Fruit fly (Drosophila melanogaster) whole organism, wandering third instar larva: Measurements from ENCODE around the gene vri.

ENCODE experiments used
- Abd-B ChIP-seq: fragments of >200 bp; optimal IDR thresholded peaks from 2 replicates; lab custom pipeline; 2017; ENCODE audit warnings: missing biosample characterization, missing genetic modification characterization
- CG32264 ChIP-seq: fragments of 200-800 bp; sonication (Bioruptor generic); optimal IDR thresholded peaks from 2 replicates; lab custom pipeline; 2016; ENCODE audit warnings: missing biosample characterization, missing genetic modification characterization
- CG9705 ChIP-seq: fragments of 200-800 bp; sonication (Bioruptor generic); optimal IDR thresholded peaks from 2 replicates; lab custom pipeline; 2018; ENCODE audit warnings: missing biosample characterization, mild to moderate bottlenecking, missing genetic modification characterization
- CrebA ChIP-seq: fragments of 200-800 bp; sonication (Bioruptor generic); optimal IDR thresholded peaks from 2 replicates; lab custom pipeline; 2016; ENCODE audit warnings: missing biosample characterization, mild to moderate bottlenecking, missing genetic modification characterization, borderline replicate concordance
- Dfd ChIP-seq: fragments of >200 bp; optimal IDR thresholded peaks from 2 replicates; lab custom pipeline; 2017; ENCODE audit warnings: missing biosample characterization, missing genetic modification characterization
- Dif ChIP-seq: fragments of 200-275, 200-300 bp; sonication (Bioruptor generic); optimal IDR thresholded peaks from 2 replicates; lab custom pipeline; 2018; ENCODE audit warnings: missing biosample characterization, missing genetic modification characterization; ENCODE audit not compliant: partially characterized antibody
- GATAd ChIP-seq: sonication (Bioruptor generic); optimal IDR thresholded peaks from 2 replicates; lab custom pipeline; 2016; ENCODE audit warnings: missing biosample characterization, missing genetic modification characterization
- HLH106 ChIP-seq: fragments of 200-800 bp; optimal IDR thresholded peaks from 3 replicates; lab custom pipeline; 2019; ENCODE audit warnings: missing biosample characterization, mild to moderate bottlenecking, missing genetic modification characterization, moderate library complexity
- Hnf4 ChIP-seq: fragments of 200-800 bp; sonication (Bioruptor generic); optimal IDR thresholded peaks from 2 replicates; lab custom pipeline; 2016; ENCODE audit warnings: missing biosample characterization, mild to moderate bottlenecking, missing genetic modification characterization
- Hr78 ChIP-seq: fragments of >200 bp; optimal IDR thresholded peaks from 2 replicates; lab custom pipeline; 2017; ENCODE audit warnings: missing biosample characterization, missing genetic modification characterization
- Hr83 ChIP-seq: fragments of 200-300 bp; sonication (Bioruptor generic); optimal IDR thresholded peaks from 2 replicates; lab custom pipeline; 2016; ENCODE audit warnings: missing biosample characterization, mild to moderate bottlenecking, missing genetic modification characterization, moderate library complexity; ENCODE audit not compliant: poor library complexity, severe bottlenecking
- Jra ChIP-seq: sonication (Bioruptor generic); optimal IDR thresholded peaks from 2 replicates; lab custom pipeline; 2016; ENCODE audit warnings: missing biosample characterization, missing genetic modification characterization
- Mio ChIP-seq: sonication (Bioruptor generic); optimal IDR thresholded peaks from 2 replicates; lab custom pipeline; 2016; ENCODE audit warnings: missing biosample characterization, missing genetic modification characterization
- Myc ChIP-seq: fragments of >200 bp; optimal IDR thresholded peaks from 2 replicates; lab custom pipeline; 2017
- N ChIP-seq: fragments of >200 bp; optimal IDR thresholded peaks from 2 replicates; lab custom pipeline; 2018; ENCODE audit warnings: missing biosample characterization, missing external identifiers, missing genetic modification characterization
- OdsH ChIP-seq: fragments of 200-800 bp; sonication (Bioruptor generic); optimal IDR thresholded peaks from 2 replicates; lab custom pipeline; 2016; ENCODE audit warnings: missing biosample characterization, mild to moderate bottlenecking, missing genetic modification characterization
- Rel ChIP-seq, 2 experiments: fragments of 200-800 bp; sonication (Bioruptor generic) in 1 of 2; optimal IDR thresholded peaks; 2 replicates in 1 of 2; 3 replicates in 1 of 2; lab custom pipeline; 2016 to 2019; ENCODE audit warnings: mild to moderate bottlenecking in 2 of 2, missing biosample characterization in 2 of 2, missing genetic modification characterization in 2 of 2, moderate library complexity in 1 of 2
- Sp1 ChIP-seq: fragments of 200-800 bp; sonication (Bioruptor generic); optimal IDR thresholded peaks from 3 replicates; lab custom pipeline; 2019; ENCODE audit warnings: missing biosample characterization, mild to moderate bottlenecking, missing genetic modification characterization, moderate library complexity
- Vsx2 ChIP-seq: fragments of 200-300, 225-300 bp; sonication (Bioruptor generic); optimal IDR thresholded peaks from 2 replicates; lab custom pipeline; 2018; ENCODE audit warnings: missing biosample characterization, missing genetic modification characterization; ENCODE audit not compliant: partially characterized antibody
- br ChIP-seq: fragments of 200-800 bp; sonication (Bioruptor generic); optimal IDR thresholded peaks from 2 replicates; lab custom pipeline; 2016; ENCODE audit warnings: missing biosample characterization, missing genetic modification characterization
- brk ChIP-seq: fragments of 200-800 bp; sonication (Bioruptor generic); optimal IDR thresholded peaks from 2 replicates; lab custom pipeline; 2016; ENCODE audit warnings: missing biosample characterization, mild to moderate bottlenecking, missing genetic modification characterization
- dl ChIP-seq, 2 experiments: fragments of 175-275, 200-275 bp in 1 of 2; fragments of 200-275 bp in 1 of 2; sonication (Bioruptor generic); optimal IDR thresholded peaks; lab custom pipeline; 2018; ENCODE audit warnings: mild to moderate bottlenecking in 2 of 2, missing biosample characterization in 2 of 2, missing genetic modification characterization in 2 of 2, moderate library complexity in 2 of 2; ENCODE audit not compliant: partially characterized antibody in 2 of 2, insufficient read depth in 1 of 2
- dmrt93B ChIP-seq: fragments of 200-800 bp; sonication (Bioruptor generic); optimal IDR thresholded peaks from 2 replicates; lab custom pipeline; 2018; ENCODE audit warnings: missing biosample characterization, mild to moderate bottlenecking, missing genetic modification characterization
- dsf ChIP-seq: sonication (Bioruptor generic); optimal IDR thresholded peaks from 2 replicates; lab custom pipeline; 2016; ENCODE audit warnings: missing biosample characterization, missing genetic modification characterization, borderline replicate concordance
- ey ChIP-seq: fragments of 200-800 bp; sonication (Bioruptor generic); optimal IDR thresholded peaks from 2 replicates; lab custom pipeline; 2016; ENCODE audit warnings: missing biosample characterization, missing genetic modification characterization
- foxo ChIP-seq, 2 experiments: fragments of 200-800 bp; sonication (Bioruptor generic); optimal IDR thresholded peaks; 2 replicates in 1 of 2; 3 replicates in 1 of 2; lab custom pipeline; 2016 to 2017; ENCODE audit warnings: missing biosample characterization in 2 of 2, missing genetic modification characterization in 2 of 2
- fru ChIP-seq: fragments of 200-800 bp; sonication (Bioruptor generic); optimal IDR thresholded peaks from 3 replicates; lab custom pipeline; 2016; ENCODE audit warnings: missing biosample characterization, mild to moderate bottlenecking, missing genetic modification characterization
- h ChIP-seq: fragments of 200-800 bp; sonication (Bioruptor generic); optimal IDR thresholded peaks from 3 replicates; lab custom pipeline; 2016; ENCODE audit warnings: missing biosample characterization, mild to moderate bottlenecking, missing genetic modification characterization
- jim ChIP-seq: fragments of 175-275, 200-325 bp; sonication (Bioruptor generic); optimal IDR thresholded peaks from 2 replicates; lab custom pipeline; 2016; ENCODE audit warnings: missing biosample characterization, mild to moderate bottlenecking, missing genetic modification characterization
- lola ChIP-seq: fragments of >200 bp; optimal IDR thresholded peaks from 2 replicates; lab custom pipeline; 2017; ENCODE audit warnings: missing biosample characterization, missing genetic modification characterization
- pan ChIP-seq: fragments of >200 bp; optimal IDR thresholded peaks from 2 replicates; lab custom pipeline; 2017
- psq ChIP-seq: fragments of 200-800 bp; sonication (Bioruptor generic); optimal IDR thresholded peaks from 3 replicates; lab custom pipeline; 2017; ENCODE audit warnings: missing biosample characterization, mild to moderate bottlenecking, missing genetic modification characterization, moderate library complexity
- rgr ChIP-seq: fragments of 200-800 bp; sonication (Bioruptor generic); optimal IDR thresholded peaks from 3 replicates; lab custom pipeline; 2016; ENCODE audit warnings: missing biosample characterization, mild to moderate bottlenecking, missing genetic modification characterization
- sage ChIP-seq: fragments of 200-800 bp; sonication (Bioruptor generic); optimal IDR thresholded peaks from 2 replicates; lab custom pipeline; 2016; ENCODE audit warnings: missing biosample characterization, mild to moderate bottlenecking, missing genetic modification characterization
- sv ChIP-seq: fragments of 200-800 bp; sonication (Bioruptor generic); optimal IDR thresholded peaks from 3 replicates; lab custom pipeline; 2016; ENCODE audit warnings: missing biosample characterization, missing genetic modification characterization
- tai ChIP-seq: sonication (Bioruptor generic); optimal IDR thresholded peaks from 2 replicates; lab custom pipeline; 2016; ENCODE audit warnings: missing biosample characterization, missing genetic modification characterization
- usp ChIP-seq: fragments of >200 bp; optimal IDR thresholded peaks from 2 replicates; lab custom pipeline; 2017; ENCODE audit warnings: missing biosample characterization, missing genetic modification characterization
- woc ChIP-seq: sonication (Bioruptor generic); optimal IDR thresholded peaks from 2 replicates; lab custom pipeline; 2016; ENCODE audit warnings: missing biosample characterization, mild to moderate bottlenecking, missing genetic modification characterization

The vri gene

DNA sequence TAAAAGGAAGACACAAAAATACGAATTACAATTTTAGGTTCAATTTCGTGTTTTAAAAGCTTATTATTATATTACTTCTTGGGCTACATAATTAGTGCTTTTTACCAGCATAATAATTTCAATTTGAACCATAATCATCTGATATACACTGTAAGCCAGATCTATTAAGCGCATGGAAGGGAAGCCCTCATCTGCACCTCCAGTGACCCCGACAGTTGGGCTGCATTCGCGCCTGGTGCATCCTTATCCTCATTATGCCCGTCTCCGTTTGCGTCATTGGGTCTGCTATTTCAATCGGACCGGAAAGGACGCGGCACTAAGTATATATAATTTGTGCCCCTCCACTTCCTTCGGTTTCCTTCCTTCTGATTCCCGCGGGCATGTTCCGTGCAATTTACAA lies 37.0 kb upstream of the vri start:
- TF ChIP-seq CG32264 (no peak), HLH106 (tag; lab: Kevin White, UChicago) (peak; percentile 15)
- TF ChIP-seq, all 38 proteins: peak for 1

DNA sequence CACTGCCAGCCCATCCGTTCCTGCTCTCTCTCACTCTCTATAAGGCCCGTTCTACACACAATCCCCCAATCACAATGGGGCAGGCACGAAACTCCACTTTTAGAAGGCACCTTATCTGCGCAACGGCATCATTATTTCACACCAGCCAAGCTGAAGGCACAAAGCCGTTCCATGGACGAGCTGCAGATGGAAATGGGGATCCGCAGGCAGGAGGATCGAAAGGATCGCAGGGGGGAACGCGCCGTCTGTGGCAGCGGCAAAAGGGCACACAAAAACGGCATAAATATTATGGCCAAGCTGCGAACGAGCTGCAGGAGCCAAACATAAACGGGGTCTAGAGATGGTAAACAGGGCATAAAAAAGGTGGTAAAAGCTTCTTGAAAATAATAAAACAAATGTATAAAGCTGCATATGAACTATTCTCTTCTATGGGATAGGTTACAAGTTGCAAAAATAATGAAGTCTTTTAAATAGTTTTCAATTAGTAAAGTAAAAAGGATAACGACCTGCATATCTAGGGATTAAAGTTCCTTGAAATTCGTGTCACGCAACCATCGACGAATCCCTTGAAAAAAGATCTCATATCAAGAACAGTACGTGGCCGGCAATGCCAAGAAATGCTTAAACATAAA lies 36.2 kb upstream of the vri start:
- TF ChIP-seq CG32264: no peak
- TF ChIP-seq N (GFP tag; lab: Kevin White, UChicago): no peak
- TF ChIP-seq Vsx2 (GFP tag; lab: Kevin White, UChicago): peak; percentile 14
- TF ChIP-seq usp (GFP tag; lab: Kevin White, UChicago): no peak
- TF ChIP-seq brk (GFP tag; lab: Kevin White, UChicago): peak; percentile 63
- no peak for TF ChIP-seq dl (GFP tag; optimal IDR thresholded peaks at IDR 0.05; lab: Kevin White, UChicago; ENCODE audit: insufficient read depth in 1 of 2, partially characterized antibody in 2 of 2)
- no peak for TF ChIP-seq sv (GFP tag; lab: Kevin White, UChicago)
- peak; percentile 74 for TF ChIP-seq tai
- peak; percentile 90 for TF ChIP-seq woc (GFP tag; lab: Kevin White, UChicago)
- TF ChIP-seq fru (GFP tag; lab: Kevin White, UChicago): peak; percentile 87
- TF ChIP-seq CG9705: peak; percentile 58
- TF ChIP-seq GATAd (GFP tag; lab: Kevin White, UChicago): no peak
- TF ChIP-seq Sp1 (GFP tag; lab: Kevin White, UChicago): peak; percentile 80
- TF ChIP-seq pan (lab: Kevin White, UChicago): no peak
- peak; percentile 31 for TF ChIP-seq Hnf4 (GFP tag; lab: Kevin White, UChicago)
- TF ChIP-seq Dfd (GFP tag; lab: Kevin White, UChicago): no peak
- TF ChIP-seq psq: peak; percentile 77
- TF ChIP-seq CrebA (GFP tag; lab: Kevin White, UChicago): peak; percentile 61
- no peak for TF ChIP-seq jim
- TF ChIP-seq Abd-B (GFP tag; lab: Kevin White, UChicago): no peak
- peak; percentile 66 for TF ChIP-seq rgr (GFP tag; lab: Kevin White, UChicago)
- peak; percentile 82 for TF ChIP-seq h (GFP tag; lab: Kevin White, UChicago)
- no peak for TF ChIP-seq Hr83 (GFP tag; lab: Kevin White, UChicago)
- no peak for TF ChIP-seq Hr78
- TF ChIP-seq HLH106 (tag; lab: Kevin White, UChicago): peak; percentile 82
- TF ChIP-seq Jra (GFP tag; lab: Kevin White, UChicago): peak; percentile 72
- TF ChIP-seq foxo (GFP tag; optimal IDR thresholded peaks at IDR 0.05; lab: Kevin White, UChicago): peak in 1 of 2 experiments; percentile 81
- TF ChIP-seq OdsH (GFP tag; lab: Kevin White, UChicago): peak; percentile 82
- no peak for TF ChIP-seq sage (GFP tag; lab: Kevin White, UChicago)
- peak; percentile 75 for TF ChIP-seq br (GFP tag; lab: Kevin White, UChicago)
- TF ChIP-seq Dif (GFP tag; lab: Kevin White, UChicago): peak; percentile 41
- TF ChIP-seq Rel (GFP tag; optimal IDR thresholded peaks at IDR 0.05; lab: Kevin White, UChicago): no peak
- TF ChIP-seq Rel (tag; optimal IDR thresholded peaks at IDR 0.05; lab: Kevin White, UChicago): peak; percentile 17
- peak; percentile 21 for TF ChIP-seq dsf
- TF ChIP-seq dmrt93B (GFP tag; lab: Kevin White, UChicago): peak; percentile 60
- peak; percentile 81 for TF ChIP-seq ey
- TF ChIP-seq Myc (lab: Kevin White, UChicago): no peak
- no peak for TF ChIP-seq lola (GFP tag; lab: Kevin White, UChicago)
- TF ChIP-seq Mio (GFP tag; lab: Kevin White, UChicago): no peak
